Fruit fly (Drosophila melanogaster) whole organism, embryonic: ENCODE data around the gene CG7101.

Source experiments
- Bteb2 ChIP-seq: fragments of 200-800 bp; sonication (Bioruptor generic); optimal IDR thresholded peaks from 2 replicates; lab custom pipeline; 2016; ENCODE audit warnings: missing biosample characterization, missing genetic modification characterization
- CG12659 ChIP-seq: fragments of 200-800 bp; sonication (Bioruptor generic); optimal IDR thresholded peaks from 3 replicates; lab custom pipeline; 2017; ENCODE audit warnings: mild to moderate bottlenecking, missing biosample characterization, missing genetic modification reagents, missing genetic modification characterization
- CG14710 ChIP-seq: fragments of 200-800 bp; sonication (Bioruptor generic); optimal IDR thresholded peaks from 3 replicates; lab custom pipeline; 2019; ENCODE audit warnings: missing biosample characterization, mild to moderate bottlenecking, missing genetic modification characterization, moderate library complexity
- CG14860 ChIP-seq: fragments of 200-800 bp; sonication (Bioruptor generic); IDR thresholded peaks from 3 replicates; pipeline ENCODE4 v1.3.6; 2022; ENCODE audit warnings: missing biosample characterization, missing genetic modification characterization; ENCODE audit not compliant: partially characterized antibody
- CG17385 ChIP-seq: fragments of 200-800 bp; sonication (Bioruptor generic); optimal IDR thresholded peaks from 3 replicates; lab custom pipeline; 2018; ENCODE audit warnings: missing biosample characterization, mild to moderate bottlenecking, missing genetic modification characterization
- CG30020 ChIP-seq: fragments of 200-800 bp; optimal IDR thresholded peaks from 2 replicates; lab custom pipeline; 2019; ENCODE audit warnings: missing biosample characterization, mild to moderate bottlenecking, missing genetic modification characterization, moderate library complexity
- CG3847 ChIP-seq: fragments of 200-800 bp; sonication (Bioruptor generic); IDR thresholded peaks from 2 replicates; pipeline ENCODE4 v1.3.6; 2022; ENCODE audit warnings: missing biosample characterization, missing genetic modification characterization
- CG3995 ChIP-seq: fragments of 200-800 bp; sonication (Bioruptor generic); optimal IDR thresholded peaks from 3 replicates; lab custom pipeline; 2016; ENCODE audit warnings: missing biosample characterization, missing genetic modification characterization
- CG4854 ChIP-seq: fragments of 200-800 bp; sonication (Bioruptor generic); optimal IDR thresholded peaks from 2 replicates; lab custom pipeline; 2016; ENCODE audit warnings: missing biosample characterization, missing genetic modification characterization, inconsistent platforms
- CG6689 ChIP-seq: fragments of 200-800 bp; sonication (Bioruptor generic); IDR thresholded peaks from 2 replicates; pipeline ENCODE4 v1.3.6; 2022; ENCODE audit warnings: missing biosample characterization, missing genetic modification characterization
- CG9797 ChIP-seq: fragments of 200-800 bp; sonication (Bioruptor generic); optimal IDR thresholded peaks from 3 replicates; lab custom pipeline; 2018; ENCODE audit warnings: missing biosample characterization, mild to moderate bottlenecking, missing genetic modification characterization
- CTCF ChIP-seq: fragments of 200-800 bp; sonication (Bioruptor generic); optimal IDR thresholded peaks from 2 replicates; lab custom pipeline; 2017; ENCODE audit warnings: missing biosample characterization, mild to moderate bottlenecking, missing genetic modification characterization, moderate library complexity
- Dll ChIP-seq: fragments of 200-800 bp; sonication (Bioruptor generic); IDR thresholded peaks from 4 replicates; pipeline ENCODE4 v1.3.6; 2022; ENCODE audit warnings: missing biosample characterization, missing genetic modification characterization; ENCODE audit not compliant: partially characterized antibody
- Dref ChIP-seq: fragments of 200-800 bp; sonication (Bioruptor generic); IDR thresholded peaks from 2 replicates; pipeline ENCODE4 v1.3.6; 2022; ENCODE audit warnings: missing biosample characterization, missing genetic modification characterization
- Ets97D ChIP-seq: fragments of 200-800 bp; sonication (Bioruptor generic); optimal IDR thresholded peaks from 3 replicates; lab custom pipeline; 2016; ENCODE audit warnings: missing biosample characterization, missing genetic modification characterization
- HLH3B ChIP-seq: fragments of 200-800 bp; sonication (Bioruptor generic); IDR thresholded peaks from 2 replicates; pipeline ENCODE4 v1.3.6; 2022; ENCODE audit warnings: missing biosample characterization, missing genetic modification characterization
- HLH4C ChIP-seq: fragments of 200-800 bp; sonication (Bioruptor generic); IDR thresholded peaks from 3 replicates; pipeline ENCODE4 v1.3.6; 2022; ENCODE audit warnings: missing biosample characterization, missing genetic modification characterization; ENCODE audit not compliant: partially characterized antibody
- MESR4 ChIP-seq: fragments of 200-800 bp; sonication (Bioruptor generic); optimal IDR thresholded peaks from 2 replicates; lab custom pipeline; 2018; ENCODE audit warnings: missing biosample characterization, mild to moderate bottlenecking, missing genetic modification characterization, moderate library complexity
- Med ChIP-seq: fragments of 200-800 bp; sonication (Bioruptor generic); peaks from one replicate; lab custom pipeline; 2016; ENCODE audit warnings: missing biosample characterization, missing genetic modification characterization, mild to moderate bottlenecking, inconsistent platforms, moderate library complexity
- Pdp1 ChIP-seq, 2 experiments: fragments of 200-800 bp; sonication (Bioruptor generic); optimal IDR thresholded peaks; 3 replicates each; lab custom pipeline; 2016; ENCODE audit warnings: missing biosample characterization in 2 of 2, missing genetic modification characterization in 2 of 2, mild to moderate bottlenecking in 1 of 2, moderate library complexity in 1 of 2
- Rfx ChIP-seq: fragments of 200-800 bp; sonication (Bioruptor generic); IDR thresholded peaks from 2 replicates; pipeline ENCODE4 v1.3.6; 2022; ENCODE audit warnings: missing biosample characterization, missing genetic modification characterization
- Scr ChIP-seq: fragments of 200-800 bp; sonication (Bioruptor generic); IDR thresholded peaks from 2 replicates; pipeline ENCODE4 v1.3.6; 2022; ENCODE audit warnings: missing biosample characterization, missing genetic modification characterization; ENCODE audit not compliant: partially characterized antibody
- Sry-δ ChIP-seq: fragments of 200-800 bp; sonication (Bioruptor generic); optimal IDR thresholded peaks from 2 replicates; lab custom pipeline; 2016; ENCODE audit warnings: missing biosample characterization, missing genetic modification characterization
- Xbp1 ChIP-seq: fragments of 200-800 bp; sonication (Bioruptor generic); optimal IDR thresholded peaks from 3 replicates; lab custom pipeline; 2016; ENCODE audit warnings: missing biosample characterization, mild to moderate bottlenecking, missing genetic modification characterization
- ato ChIP-seq: fragments of 200-800 bp; sonication (Bioruptor generic); IDR thresholded peaks from 2 replicates; pipeline ENCODE4 v1.3.6; 2022; ENCODE audit warnings: missing biosample characterization, missing genetic modification characterization; ENCODE audit not compliant: partially characterized antibody
- chinmo ChIP-seq: fragments of 200-800 bp; sonication (Bioruptor generic); IDR thresholded peaks from 4 replicates; pipeline ENCODE4 v1.3.6; 2022; ENCODE audit warnings: missing biosample characterization, missing genetic modification characterization; ENCODE audit not compliant: partially characterized antibody
- chn ChIP-seq: fragments of 200-800 bp; sonication (Bioruptor generic); optimal IDR thresholded peaks from 2 replicates; lab custom pipeline; 2016; ENCODE audit warnings: missing biosample characterization, missing genetic modification characterization
- dysf ChIP-seq: fragments of 200-800 bp; sonication (Bioruptor generic); IDR thresholded peaks from 3 replicates; pipeline ENCODE4 v1.3.6; 2022; ENCODE audit warnings: missing biosample characterization, missing genetic modification characterization
- inv ChIP-seq: fragments of 200-800 bp; sonication (Bioruptor generic); IDR thresholded peaks from 2 replicates; pipeline ENCODE4 v1.3.6; 2022; ENCODE audit warnings: missing biosample characterization, missing genetic modification characterization; ENCODE audit not compliant: partially characterized antibody
- mirr ChIP-seq: fragments of 200-800 bp; sonication (Bioruptor generic); optimal IDR thresholded peaks from 3 replicates; lab custom pipeline; 2018; ENCODE audit warnings: missing biosample characterization, mild to moderate bottlenecking, missing genetic modification characterization
- mld ChIP-seq: fragments of 200-800 bp; sonication (Bioruptor generic); IDR thresholded peaks from 3 replicates; pipeline ENCODE4 v1.3.6; 2022; ENCODE audit warnings: missing biosample characterization, missing genetic modification characterization; ENCODE audit not compliant: partially characterized antibody
- pfk ChIP-seq: fragments of 200-800 bp; sonication (Bioruptor generic); optimal IDR thresholded peaks from 2 replicates; lab custom pipeline; 2018; ENCODE audit warnings: missing biosample characterization, mild to moderate bottlenecking, missing genetic modification characterization, moderate library complexity
- pzg ChIP-seq: fragments of 200-800 bp; sonication (Bioruptor generic); optimal IDR thresholded peaks from 3 replicates; lab custom pipeline; 2018; ENCODE audit warnings: missing biosample characterization, mild to moderate bottlenecking, missing genetic modification characterization, moderate library complexity
- repo ChIP-seq: fragments of 200-800 bp; sonication (Bioruptor generic); optimal IDR thresholded peaks from 2 replicates; lab custom pipeline; 2016; ENCODE audit warnings: missing biosample characterization, missing genetic modification characterization
- rib ChIP-seq: fragments of 200-800 bp; sonication (Bioruptor generic); IDR thresholded peaks from 2 replicates; pipeline ENCODE4 v1.3.6; 2022; ENCODE audit warnings: missing biosample characterization, missing genetic modification characterization
- sens ChIP-seq: fragments of 200-800 bp; sonication (Bioruptor generic); peaks from one replicate; lab custom pipeline; 2016; ENCODE audit warnings: missing biosample characterization, missing genetic modification characterization
- sna ChIP-seq: fragments of 200-800 bp; sonication (Bioruptor generic); IDR thresholded peaks from 2 replicates; pipeline ENCODE4 v1.3.6; 2022; ENCODE audit warnings: missing biosample characterization, missing genetic modification characterization; ENCODE audit not compliant: partially characterized antibody
- stwl ChIP-seq: fragments of 200-800 bp; sonication (Bioruptor generic); optimal IDR thresholded peaks from 3 replicates; lab custom pipeline; 2018; ENCODE audit warnings: missing biosample characterization, mild to moderate bottlenecking, missing genetic modification characterization, moderate library complexity
- tna ChIP-seq: fragments of 200-800 bp; sonication (Bioruptor generic); IDR thresholded peaks from 2 replicates; pipeline ENCODE4 v1.3.6; 2022; ENCODE audit warnings: missing biosample characterization, missing genetic modification characterization; ENCODE audit not compliant: partially characterized antibody
- unc-4 ChIP-seq: fragments of 200-800 bp; sonication (Bioruptor generic); IDR thresholded peaks from 2 replicates; pipeline ENCODE4 v1.3.6; 2022; ENCODE audit warnings: missing biosample characterization, missing genetic modification characterization; ENCODE audit not compliant: partially characterized antibody
- vnd ChIP-seq: fragments of 200-800 bp; sonication (Bioruptor generic); IDR thresholded peaks from 3 replicates; pipeline ENCODE4 v1.3.6; 2022; ENCODE audit warnings: missing biosample characterization, missing genetic modification characterization; ENCODE audit not compliant: partially characterized antibody
- vvl ChIP-seq: fragments of 200-800 bp; sonication (Bioruptor generic); IDR thresholded peaks from 2 replicates; pipeline ENCODE4 v1.3.6; 2022; ENCODE audit warnings: missing biosample characterization, missing genetic modification characterization

CG7101 gene

dm6 chrX:18830396-18830795 is at the start of gene CG7101 (continued):
- TF ChIP-seq chinmo (GFP tag; lab: Robert Waterston, UW) (0 out of 4 replicates have a peak, but pooled peaks have one; percentile 76), Med (GFP tag; lab: Kevin White, UChicago) (peak; percentile 62), ato (GFP tag; lab: Robert Waterston, UW) (peak; percentile 72), rib (GFP tag; lab: Robert Waterston, UW) (0 out of 2 replicates have a peak, but pooled peaks have one; percentile 17), sna (GFP tag; lab: Robert Waterston, UW) (peak; percentile 70), Xbp1 (GFP tag; lab: Kevin White, UChicago) (peak; percentile 3), CG12659 (GFP tag; lab: Kevin White, UChicago) (peak; percentile 47), Pdp1 (GFP tag; optimal IDR thresholded peaks at IDR 0.05; lab: Kevin White, UChicago) (peak in 1 of 2 experiments; percentile 37), Dll (peak; percentile 76), unc-4 (GFP tag; lab: Robert Waterston, UW) (peak; percentile 61), CG30020 (tag; lab: Kevin White, UChicago) (peak; percentile 25), Dref (GFP tag; lab: Robert Waterston, UW) (peak; percentile 82), Bteb2 (GFP tag; lab: Kevin White, UChicago) (no peak), CG4854 (no peak), Rfx (peak; percentile 21; the same call in 1 of the 2 replicates), vnd (GFP tag; lab: Robert Waterston, UW) (peak; percentile 57), CG9797 (GFP tag; lab: Kevin White, UChicago) (peak; percentile 72), CG3995 (GFP tag; lab: Kevin White, UChicago) (peak; percentile 94), MESR4 (GFP tag; lab: Kevin White, UChicago) (peak; percentile 48), tna (GFP tag; lab: Robert Waterston, UW) (peak; percentile 72), mld (GFP tag; lab: Robert Waterston, UW) (peak; percentile 61; the same call in 1 of the 3 replicates), sens (GFP tag; lab: Kevin White, UChicago) (peak; percentile 33), CG14860 (GFP tag; lab: Robert Waterston, UW) (peak; percentile 62), CTCF (GFP tag; lab: Kevin White, UChicago) (peak; percentile 19), stwl (tag; lab: Kevin White, UChicago) (peak; percentile 98), Ets97D (GFP tag; lab: Kevin White, UChicago) (peak; percentile 64), CG3847 (GFP tag; lab: Robert Waterston, UW) (peak; percentile 42; the same call in 1 of the 2 replicates), repo (GFP tag; lab: Kevin White, UChicago) (no peak), HLH3B (no peak), pfk (GFP tag; lab: Kevin White, UChicago) (no peak), CG6689 (GFP tag; lab: Robert Waterston, UW) (no peak), mirr (GFP tag; lab: Kevin White, UChicago) (no peak), dysf (no peak), inv (GFP tag; lab: Robert Waterston, UW) (peak; percentile 52), Sry-δ (GFP tag; lab: Kevin White, UChicago) (peak; percentile 64), HLH4C (GFP tag; lab: Robert Waterston, UW) (peak; percentile 79), chn (GFP tag; lab: Kevin White, UChicago) (no peak), pzg (GFP tag; lab: Kevin White, UChicago) (peak; percentile 66), CG14710 (peak; percentile 28), vvl (0 out of 2 replicates have a peak, but pooled peaks have one; percentile 14), CG17385 (GFP tag; lab: Kevin White, UChicago) (no peak), Scr (peak; percentile 69)
